Worm (Caenorhabditis elegans) whole organism, L1 larva: ENCODE measurements around the gene usip-1.

Experiments used
- C04F5.9 ChIP-seq: sonication (generic microtip); optimal IDR thresholded peaks from 2 replicates; lab custom pipeline; 2016; ENCODE audit warnings: missing genetic modification characterization, missing compliant biosample characterization
- alr-1 ChIP-seq: fragments of 200-800 bp; sonication (Bioruptor generic); optimal IDR thresholded peaks from 2 replicates; lab custom pipeline; 2018; ENCODE audit warnings: borderline replicate concordance, mild to moderate bottlenecking, missing genetic modification characterization, missing compliant biosample characterization
- blmp-1 ChIP-seq: fragments of 150-350 bp; optimal IDR thresholded peaks from 2 replicates; lab custom pipeline; 2014; ENCODE audit warnings: missing biosample characterization, missing genetic modification characterization
- ceh-82 ChIP-seq, 3 experiments: fragments of 150-350 bp in 1 of 3; sonication (generic microtip) in 2 of 3; optimal IDR thresholded peaks; 2 replicates each; lab custom pipeline; 2014 to 2017; ENCODE audit warnings: missing biosample characterization in 3 of 3, missing genetic modification characterization in 3 of 3
- dsc-1 ChIP-seq: sonication (generic microtip); optimal IDR thresholded peaks from 2 replicates; lab custom pipeline; 2016; ENCODE audit warnings: mild to moderate bottlenecking, missing genetic modification characterization, missing compliant biosample characterization
- efl-1 ChIP-seq, 4 experiments: fragments of 150-350 bp; optimal IDR thresholded peaks in 3 of 4; peaks in 1 of 4; 1 replicate in 1 of 4; 2 replicates in 3 of 4; lab custom pipeline; 2014; ENCODE audit warnings: missing biosample characterization in 2 of 4, missing genetic modification characterization in 2 of 4, missing genetic modification reagents in 2 of 4
- egl-27 ChIP-seq, 2 experiments: fragments of 150-350 bp in 1 of 2; sonication (generic microtip); optimal IDR thresholded peaks; 3 replicates each; lab custom pipeline; 2017 to 2018; ENCODE audit warnings: missing biosample characterization in 2 of 2, missing genetic modification characterization in 2 of 2, missing genetic modification reagents in 2 of 2
- elt-3 ChIP-seq, 6 experiments: fragments of 150-350 bp in 1 of 6; sonication (generic microtip); optimal IDR thresholded peaks; 2 replicates each; lab custom pipeline; 2017 to 2018; ENCODE audit warnings: missing biosample characterization in 6 of 6, missing genetic modification characterization in 6 of 6, inconsistent platforms in 1 of 6
- fkh-10 ChIP-seq: sonication (generic microtip); optimal IDR thresholded peaks from 2 replicates; lab custom pipeline; 2017; ENCODE audit warnings: missing biosample characterization, missing genetic modification reagents, missing genetic modification characterization
- irx-1 ChIP-seq: sonication (generic microtip); optimal IDR thresholded peaks from 2 replicates; lab custom pipeline; 2016; ENCODE audit warnings: missing genetic modification characterization, missing compliant biosample characterization
- isw-1 ChIP-seq: fragments of 200-800 bp; sonication (Bioruptor generic); IDR thresholded peaks from 2 replicates; pipeline ENCODE4 v1.3.6; 2022; ENCODE audit warnings: missing genetic modification characterization, missing compliant biosample characterization
- jun-1 ChIP-seq: fragments of 150-350 bp; optimal IDR thresholded peaks from 2 replicates; lab custom pipeline; 2014; ENCODE audit warnings: missing biosample characterization, missing genetic modification reagents, missing genetic modification characterization
- lin-14 ChIP-seq: fragments of 200-800 bp; sonication (Bioruptor generic); optimal IDR thresholded peaks from 2 replicates; lab custom pipeline; 2018; ENCODE audit warnings: mild to moderate bottlenecking, missing genetic modification characterization, moderate library complexity, missing compliant biosample characterization
- lsy-2 ChIP-seq, 2 experiments: fragments of 150-350 bp; optimal IDR thresholded peaks; 2 replicates each; lab custom pipeline; 2014; ENCODE audit warnings: missing biosample characterization in 2 of 2, missing genetic modification characterization in 2 of 2
- mef-2 ChIP-seq: fragments of 150-350 bp; optimal IDR thresholded peaks from 2 replicates; lab custom pipeline; 2014; ENCODE audit warnings: missing biosample characterization, missing genetic modification characterization
- mep-1 ChIP-seq: fragments of 150-350 bp; optimal IDR thresholded peaks from 2 replicates; lab custom pipeline; 2014; ENCODE audit warnings: missing biosample characterization, missing genetic modification characterization
- nhr-20 ChIP-seq: sonication (generic microtip); optimal IDR thresholded peaks from 2 replicates; lab custom pipeline; 2016; ENCODE audit warnings: mild to moderate bottlenecking, missing genetic modification characterization, missing compliant biosample characterization
- nhr-77 ChIP-seq: fragments of 150-350 bp; optimal IDR thresholded peaks from 2 replicates; lab custom pipeline; 2014; ENCODE audit warnings: missing biosample characterization, missing genetic modification characterization
- nhr-84 ChIP-seq: sonication (generic microtip); optimal IDR thresholded peaks from 2 replicates; lab custom pipeline; 2017; ENCODE audit warnings: missing biosample characterization, missing genetic modification characterization
- pax-3 ChIP-seq: fragments of 200-800 bp; sonication (Bioruptor generic); optimal IDR thresholded peaks from 2 replicates; lab custom pipeline; 2018; ENCODE audit warnings: mild to moderate bottlenecking, missing genetic modification characterization, moderate library complexity, missing compliant biosample characterization
- rnt-1 ChIP-seq: sonication (generic microtip); optimal IDR thresholded peaks from 2 replicates; lab custom pipeline; 2016; ENCODE audit warnings: mild to moderate bottlenecking, missing genetic modification characterization, moderate library complexity, missing compliant biosample characterization
- snpc-4 ChIP-seq: fragments of 150-350 bp; optimal IDR thresholded peaks from 2 replicates; lab custom pipeline; 2014; ENCODE audit warnings: missing biosample characterization, missing genetic modification characterization
- snu-23 ChIP-seq: sonication (generic microtip); optimal IDR thresholded peaks from 2 replicates; lab custom pipeline; 2016; ENCODE audit warnings: missing genetic modification characterization, missing compliant biosample characterization
- sup-37 ChIP-seq: fragments of 200-800 bp; sonication (Bioruptor generic); optimal IDR thresholded peaks from 2 replicates; lab custom pipeline; 2018; ENCODE audit warnings: mild to moderate bottlenecking, missing genetic modification characterization, missing compliant biosample characterization
- tbx-2 ChIP-seq: sonication (generic microtip); optimal IDR thresholded peaks from 2 replicates; lab custom pipeline; 2016; ENCODE audit warnings: missing genetic modification characterization, missing compliant biosample characterization
- unc-30 ChIP-seq: sonication (generic microtip); optimal IDR thresholded peaks from 2 replicates; lab custom pipeline; 2017; ENCODE audit warnings: missing biosample characterization, missing genetic modification characterization
- unc-62 ChIP-seq: fragments of 150-350 bp; optimal IDR thresholded peaks from 2 replicates; lab custom pipeline; 2014; ENCODE audit warnings: missing biosample characterization, missing genetic modification reagents, missing genetic modification characterization
- ztf-4 ChIP-seq: fragments of 150-350 bp; optimal IDR thresholded peaks from 2 replicates; lab custom pipeline; 2014; ENCODE audit warnings: missing biosample characterization, missing genetic modification characterization

Gene usip-1

DNA sequence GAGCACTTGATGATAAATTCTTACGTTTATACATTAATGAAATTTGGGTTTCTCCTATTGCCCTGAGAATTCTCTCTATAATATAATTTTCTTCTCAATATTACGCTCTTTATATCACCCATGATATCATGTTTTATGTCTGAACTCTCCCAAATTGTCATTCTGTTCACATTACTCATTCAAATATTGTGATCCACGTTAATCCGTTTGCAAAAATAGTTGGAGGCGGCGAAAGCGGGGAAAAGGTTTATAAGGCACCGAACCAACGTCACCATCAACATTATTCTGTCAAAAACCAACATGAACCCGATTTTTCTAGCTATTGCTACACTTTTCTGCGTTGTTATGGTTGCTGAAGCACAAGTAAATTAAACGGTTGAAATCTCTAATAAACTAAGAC, 31.1 kb downstream of the usip-1 start, which contains the start of gene C27A7.8:
Gene C27A7.8 (plus strand): TSS at position 301 of the 400 bp plus-strand sequence.
- TF ChIP-seq tbx-2 (no peak), C04F5.9 (tag; lab: Kevin White, UChicago) (no peak), unc-62 (no peak), dsc-1 (tag; lab: Kevin White, UChicago) (peak; percentile 47), pax-3 (tag; lab: Kevin White, UChicago) (peak; percentile 26), nhr-20 (tag; lab: Kevin White, UChicago) (no peak)

DNA sequence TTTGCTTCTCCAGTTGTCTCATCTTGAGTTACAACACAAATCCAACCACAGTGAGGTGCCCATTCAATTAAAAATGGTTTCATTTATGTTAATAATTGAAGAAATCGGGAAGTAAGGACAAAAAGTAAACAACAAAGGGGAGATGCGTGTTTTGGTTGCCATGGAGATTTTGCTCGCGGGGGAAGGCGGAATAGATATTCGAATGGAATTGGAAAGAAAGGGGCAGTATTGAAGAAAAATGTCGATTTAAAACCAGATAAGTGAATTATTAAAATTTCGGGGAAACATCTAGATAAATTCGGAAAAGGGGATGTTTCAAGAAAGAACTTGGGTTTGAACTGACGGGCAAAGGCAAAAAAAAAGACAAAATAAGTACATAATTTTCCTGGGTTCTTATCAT, 33.4 kb downstream of the usip-1 start, which contains the start of gene che-11:
Gene che-11 (minus strand): TSS at position 101 of the 400 bp plus-strand sequence.
- no peak for TF ChIP-seq snu-23 (GFP tag; lab: Kevin White, UChicago)
- no peak for TF ChIP-seq isw-1 (GFP tag; lab: Robert Waterston, UW)
- TF ChIP-seq jun-1 (tag; lab: Kevin White, UChicago): no peak
- TF ChIP-seq sup-37 (GFP tag; lab: Kevin White, UChicago): no peak
- no peak for TF ChIP-seq nhr-77 (tag; lab: Kevin White, UChicago)
- TF ChIP-seq fkh-10 (GFP tag; lab: Kevin White, UChicago): no peak
- TF ChIP-seq lsy-2 (tag; optimal IDR thresholded peaks at IDR 0.05; lab: Kevin White, UChicago): no peak
- TF ChIP-seq ztf-4 (tag; lab: Kevin White, UChicago): no peak
- TF ChIP-seq blmp-1 (tag; lab: Kevin White, UChicago): no peak

DNA sequence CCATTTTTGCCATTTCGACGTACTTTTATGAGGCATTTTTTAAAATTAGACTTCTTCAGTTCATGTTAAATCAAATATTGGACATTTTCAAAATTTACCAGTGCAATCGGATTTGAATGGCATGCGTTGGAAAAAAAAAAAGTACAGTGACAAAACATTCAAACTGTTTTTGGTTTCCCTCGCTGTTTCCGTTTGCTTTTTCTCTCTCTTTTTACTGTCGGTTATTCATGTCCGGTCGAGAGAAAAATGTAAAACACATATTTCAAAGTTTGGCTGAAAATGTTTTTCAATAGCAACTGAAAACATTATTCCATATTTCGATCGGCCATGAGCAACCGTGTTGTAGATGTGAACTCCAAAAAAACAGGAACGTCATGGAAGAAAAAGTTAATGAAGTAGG, 43.4 kb downstream of the usip-1 start, which contains the start of gene C27A7.3:
Gene C27A7.3 (plus strand): TSS at position 301 of the 400 bp plus-strand sequence.
- TF ChIP-seq mef-2 (tag; lab: Kevin White, UChicago) (no peak), snpc-4 (tag; lab: Kevin White, UChicago) (no peak), efl-1 (optimal IDR thresholded peaks at IDR 0.05; lab: Kevin White, UChicago) (no peak), efl-1 (GFP tag; optimal IDR thresholded peaks at IDR 0.05 in 1 of 2; lab: Kevin White, UChicago) (peak in 1 of 2 experiments; percentile 27), unc-30 (tag; lab: Kevin White, UChicago) (no peak), nhr-84 (tag; lab: Kevin White, UChicago) (no peak)
- TF ChIP-seq, all 84 proteins: peak for 1

DNA sequence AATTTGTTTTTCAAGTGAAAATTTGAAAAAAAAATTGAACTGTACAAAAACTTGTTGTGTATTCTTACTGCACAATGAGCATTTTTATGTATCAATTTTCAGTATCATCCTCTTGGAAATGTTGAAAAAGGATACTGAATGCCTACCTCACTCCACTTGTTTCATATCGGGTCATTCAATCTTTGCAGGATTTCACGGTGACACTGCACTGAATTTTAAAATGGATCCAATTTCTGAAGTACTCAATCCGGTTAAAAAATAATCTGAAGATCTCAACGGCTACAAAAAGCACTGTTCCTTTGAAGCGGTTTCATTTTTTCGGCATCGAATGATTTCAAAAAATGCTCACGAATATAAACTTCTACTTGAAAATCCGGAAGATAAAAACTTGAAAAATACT, 46.1 kb downstream of the usip-1 start:
- TF ChIP-seq ceh-82 (tag; optimal IDR thresholded peaks at IDR 0.05; lab: Kevin White, UChicago): no peak
- no peak for TF ChIP-seq mep-1
- TF ChIP-seq irx-1 (tag; lab: Kevin White, UChicago): no peak
- no peak for TF ChIP-seq egl-27 (tag; optimal IDR thresholded peaks at IDR 0.05; lab: Kevin White, UChicago)
- no peak for TF ChIP-seq alr-1 (tag; lab: Kevin White, UChicago)
- no peak for TF ChIP-seq rnt-1 (tag; lab: Kevin White, UChicago)
- no peak for TF ChIP-seq lin-14 (GFP tag; lab: Kevin White, UChicago)
- no peak for TF ChIP-seq elt-3 (tag; optimal IDR thresholded peaks at IDR 0.05; lab: Kevin White, UChicago)
- TF ChIP-seq, all 84 proteins: peak for 0
